Fruit fly (Drosophila melanogaster): ENCODE measurements around the gene SLIRP2.

The SLIRP2 gene

DNA sequence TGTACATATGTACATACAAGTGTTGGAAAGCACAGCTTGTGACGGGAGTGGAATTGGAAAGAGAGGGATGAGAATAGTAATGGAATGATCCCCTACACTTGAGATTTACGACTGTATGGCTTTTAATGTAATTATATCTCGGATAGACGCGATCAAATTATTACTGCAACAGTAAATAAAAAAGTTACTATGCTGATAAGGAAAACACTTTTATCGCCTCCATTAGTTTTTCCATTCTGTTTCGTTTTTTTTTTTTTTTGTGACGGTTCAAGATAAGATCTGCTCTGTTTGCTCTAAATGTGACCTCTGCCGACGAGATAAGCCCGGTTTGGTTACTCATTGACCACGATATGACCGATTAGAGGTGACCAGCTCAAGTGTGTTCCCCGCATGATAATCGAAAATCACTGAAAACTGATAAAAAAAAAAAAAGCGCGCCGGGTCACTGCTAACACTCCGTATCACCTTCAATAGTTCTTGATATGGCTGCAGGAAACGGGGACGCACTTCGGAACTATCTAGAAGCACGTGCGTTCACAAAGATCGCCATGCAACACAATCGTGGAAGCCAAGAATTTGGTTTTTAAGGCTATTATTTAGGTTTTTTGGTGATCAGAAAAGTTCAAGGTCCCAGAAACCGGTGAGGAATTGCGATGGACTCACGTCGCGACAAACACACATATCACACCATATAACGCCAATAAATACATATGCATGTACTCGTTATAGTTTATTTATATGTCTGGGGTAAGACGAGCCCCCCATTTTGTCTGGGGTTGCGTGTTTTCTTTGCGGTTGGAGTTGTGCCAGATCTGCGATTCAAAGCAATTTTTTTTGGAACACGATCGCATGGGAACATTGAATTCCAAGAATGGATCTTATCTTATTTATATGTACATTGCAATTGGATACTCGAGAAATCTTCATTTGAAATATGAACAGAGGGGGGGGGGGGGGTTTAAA, 19.9 kb downstream of the SLIRP2 start, which contains the start of gene p (continued):
- TF ChIP-seq gem (tag; optimal IDR thresholded peaks at IDR 0.05), result peak; percentile 61
- peak; percentile 44 for TF ChIP-seq Bdp1 (GFP tag; optimal IDR thresholded peaks at IDR 0.05)
- TF ChIP-seq CG7987 (GFP tag; optimal IDR thresholded peaks at IDR 0.05), result peak; percentile 57
- TF ChIP-seq chinmo (GFP tag; IDR thresholded peaks at IDR 0.05; ENCODE audit: partially characterized antibody), result 0 out of 4 replicates have a peak, but pooled peaks have one; percentile 68
- TF ChIP-seq vvl (GFP tag; IDR thresholded peaks at IDR 0.05), result peak; percentile 51
- TF ChIP-seq pnt (GFP tag; optimal IDR thresholded peaks at IDR 0.05), result peak; percentile 34
- TF ChIP-seq luna (GFP tag; optimal IDR thresholded peaks at IDR 0.05), result no peak
- TF ChIP-seq ind (GFP tag; optimal IDR thresholded peaks at IDR 0.05), result peak; percentile 30
- TF ChIP-seq sug (tag; optimal IDR thresholded peaks at IDR 0.05), result peak; percentile 4
- peak; percentile 35 for TF ChIP-seq CG12236 (GFP tag; optimal IDR thresholded peaks at IDR 0.05)
- TF ChIP-seq al (GFP tag; IDR thresholded peaks at IDR 0.05), result no peak
- TF ChIP-seq CG3163 (GFP tag; optimal IDR thresholded peaks at IDR 0.05), result peak; percentile 29
- peak; percentile 27 for TF ChIP-seq CG9876 (GFP tag; optimal IDR thresholded peaks at IDR 0.05)
- peak; percentile 43 for TF ChIP-seq CG10209 (GFP tag; optimal IDR thresholded peaks at IDR 0.05)
- peak in 1 of 2 experiments; percentile 31 for TF ChIP-seq chif (GFP tag; optimal IDR thresholded peaks at IDR 0.05)
- peak; percentile 47 for TF ChIP-seq schlank (tag; optimal IDR thresholded peaks at IDR 0.05)
- TF ChIP-seq Neu2 (GFP tag; optimal IDR thresholded peaks at IDR 0.05; ENCODE audit: borderline replicate concordance), result peak; percentile 44
- no peak for TF ChIP-seq crol (GFP tag; IDR thresholded peaks at IDR 0.05)
- peak; percentile 40; the same call in 1 of the 2 replicates for TF ChIP-seq CG14014 (GFP tag; IDR thresholded peaks at IDR 0.05)
- TF ChIP-seq CG17829 (tag; optimal IDR thresholded peaks at IDR 0.05), result peak; percentile 26
- peak; percentile 33 for TF ChIP-seq tio (GFP tag; optimal IDR thresholded peaks at IDR 0.05)
- peak; percentile 15 for TF ChIP-seq grau (tag; optimal IDR thresholded peaks at IDR 0.05)
- TF ChIP-seq row (GFP tag; IDR thresholded peaks at IDR 0.05), result peak; percentile 47; the same call in 2 of the 3 replicates
- TF ChIP-seq CG1792 (GFP tag; optimal IDR thresholded peaks at IDR 0.05), result no peak
- peak; percentile 4 for TF ChIP-seq Fer2 (tag; optimal IDR thresholded peaks at IDR 0.05)
- 0 out of 2 replicates have a peak, but pooled peaks have one; percentile 12 for TF ChIP-seq onecut (GFP tag; IDR thresholded peaks at IDR 0.05)
- no peak for TF ChIP-seq CG4360 (GFP tag; IDR thresholded peaks at IDR 0.05)
- peak; percentile 10 for TF ChIP-seq CHES-1-like (GFP tag; optimal IDR thresholded peaks at IDR 0.05)
- peak; percentile 50 for TF ChIP-seq stwl (tag; optimal IDR thresholded peaks at IDR 0.05)
- TF ChIP-seq Rx (GFP tag; IDR thresholded peaks at IDR 0.05), result no peak
- TF ChIP-seq sens-2 (GFP tag; IDR thresholded peaks at IDR 0.05), result peak; percentile 68
- TF ChIP-seq Oli (tag; optimal IDR thresholded peaks at IDR 0.05), result peak; percentile 17
- TF ChIP-seq mirr (GFP tag; optimal IDR thresholded peaks at IDR 0.05), result peak; percentile 34
- TF ChIP-seq CrebB (tag; optimal IDR thresholded peaks at IDR 0.05), result peak; percentile 15
- 0 out of 2 replicates have a peak, but pooled peaks have one; percentile 43 for TF ChIP-seq Ptx1 (GFP tag; IDR thresholded peaks at IDR 0.05)
- no peak for TF ChIP-seq CG16863 (GFP tag; optimal IDR thresholded peaks at IDR 0.05)
- TF ChIP-seq Sin3A (optimal IDR thresholded peaks at IDR 0.05), result no peak
- TF ChIP-seq CG7786 (GFP tag; optimal IDR thresholded peaks at IDR 0.05), result peak; percentile 25
- no peak for TF ChIP-seq CG10959 (GFP tag; IDR thresholded peaks at IDR 0.05)
- peak; percentile 58 for TF ChIP-seq unpg (GFP tag; optimal IDR thresholded peaks at IDR 0.05)
- no peak for TF ChIP-seq btn (GFP tag; optimal IDR thresholded peaks at IDR 0.05)
- TF ChIP-seq CG30403 (GFP tag; optimal IDR thresholded peaks at IDR 0.05), result peak; percentile 43
- peak; percentile 54 for TF ChIP-seq CG17568 (GFP tag; optimal IDR thresholded peaks at IDR 0.05)
- peak; percentile 90 for TF ChIP-seq sens (GFP tag)
- peak; percentile 45 for TF ChIP-seq fu2 (GFP tag; optimal IDR thresholded peaks at IDR 0.05)
- no peak for TF ChIP-seq ranshi (GFP tag; IDR thresholded peaks at IDR 0.05)
- peak; percentile 68 for TF ChIP-seq CG15479 (GFP tag; optimal IDR thresholded peaks at IDR 0.05)
- no peak for TF ChIP-seq pan (optimal IDR thresholded peaks at IDR 0.05)
- TF ChIP-seq pan (GFP tag; optimal IDR thresholded peaks at IDR 0.05 in 1 of 2, IDR thresholded peaks at IDR 0.05 in 1 of 2), result peak in 1 of 2 experiments; percentile 45

All from whole organism, embryonic.